Fruit fly (Drosophila melanogaster) whole organism, embryonic: Measurements from ENCODE around the gene ps.
A peak's percentile ranks its signal among the peaks of the same experiment; 100 is the strongest.

Experiments
- Ada2b ChIP-seq: fragments of 200-800 bp; sonication (Bioruptor generic); IDR thresholded peaks from 2 replicates; pipeline ENCODE4 v1.3.6; 2022; ENCODE audit warnings: missing biosample characterization, missing genetic modification characterization
- CG11723 ChIP-seq: fragments of 200-800 bp; sonication (Bioruptor generic); optimal IDR thresholded peaks from 2 replicates; lab custom pipeline; 2017; ENCODE audit warnings: missing biosample characterization, mild to moderate bottlenecking, missing genetic modification characterization
- CG12071 ChIP-seq: fragments of 200-800 bp; sonication (Bioruptor generic); optimal IDR thresholded peaks from 3 replicates; lab custom pipeline; 2018; ENCODE audit warnings: missing biosample characterization, mild to moderate bottlenecking, missing genetic modification characterization
- CG12155 ChIP-seq: fragments of 200-800 bp; sonication (Bioruptor generic); optimal IDR thresholded peaks from 3 replicates; lab custom pipeline; 2016; ENCODE audit warnings: missing biosample characterization, missing genetic modification characterization
- CG14860 ChIP-seq: fragments of 200-800 bp; sonication (Bioruptor generic); IDR thresholded peaks from 3 replicates; pipeline ENCODE4 v1.3.6; 2022; ENCODE audit warnings: missing biosample characterization, missing genetic modification characterization; ENCODE audit not compliant: partially characterized antibody
- CG15696 ChIP-seq: fragments of 200-800 bp; sonication (Bioruptor generic); optimal IDR thresholded peaks from 2 replicates; lab custom pipeline; 2019; ENCODE audit warnings: missing biosample characterization, mild to moderate bottlenecking, missing genetic modification characterization, moderate library complexity
- CG17186 ChIP-seq: fragments of 200-800 bp; sonication (Bioruptor generic); optimal IDR thresholded peaks from 3 replicates; lab custom pipeline; 2017; ENCODE audit warnings: missing biosample characterization, missing genetic modification reagents, missing genetic modification characterization
- CG17361 ChIP-seq: fragments of 200-800 bp; sonication (Bioruptor generic); IDR thresholded peaks from 3 replicates; pipeline ENCODE4 v1.3.6; 2022; ENCODE audit warnings: missing biosample characterization, missing genetic modification characterization
- CG18599 ChIP-seq: fragments of 200-800 bp; sonication (Bioruptor generic); optimal IDR thresholded peaks from 3 replicates; lab custom pipeline; 2017; ENCODE audit warnings: missing biosample characterization, missing genetic modification characterization, mild to moderate bottlenecking, moderate library complexity, missing genetic modification reagents
- CG2202 ChIP-seq: fragments of 200-800 bp; sonication (Bioruptor generic); optimal IDR thresholded peaks from 2 replicates; lab custom pipeline; 2018; ENCODE audit warnings: missing biosample characterization, mild to moderate bottlenecking, missing genetic modification characterization
- CG31388 ChIP-seq: fragments of 200-800 bp; sonication (Bioruptor generic); optimal IDR thresholded peaks from 2 replicates; lab custom pipeline; 2016; ENCODE audit warnings: missing biosample characterization, missing genetic modification characterization
- CG33557 ChIP-seq: fragments of 200-800 bp; sonication (Bioruptor generic); optimal IDR thresholded peaks from 2 replicates; lab custom pipeline; 2019; ENCODE audit warnings: missing biosample characterization, mild to moderate bottlenecking, missing genetic modification characterization, moderate library complexity
- CG4360 ChIP-seq: fragments of 200-800 bp; sonication (Bioruptor generic); IDR thresholded peaks from 2 replicates; pipeline ENCODE4 v1.3.6; 2022; ENCODE audit warnings: missing biosample characterization, missing genetic modification characterization
- CG4820 ChIP-seq: fragments of 200-800 bp; sonication (Bioruptor generic); optimal IDR thresholded peaks from 3 replicates; lab custom pipeline; 2016; ENCODE audit warnings: missing biosample characterization, missing genetic modification characterization
- CG6254 ChIP-seq: fragments of 200-800 bp; sonication (Bioruptor generic); optimal IDR thresholded peaks from 3 replicates; lab custom pipeline; 2017; ENCODE audit warnings: mild to moderate bottlenecking, missing biosample characterization, missing genetic modification reagents, missing genetic modification characterization
- CG6272 ChIP-seq: fragments of 200-800 bp; sonication (Bioruptor generic); IDR thresholded peaks from 2 replicates; pipeline ENCODE4 v1.3.6; 2022; ENCODE audit warnings: missing biosample characterization, missing genetic modification characterization
- CG7372 ChIP-seq: fragments of 200-800 bp; sonication (Bioruptor generic); IDR thresholded peaks from 2 replicates; pipeline ENCODE4 v1.3.6; 2022; ENCODE audit warnings: missing biosample characterization, missing genetic modification characterization
- CG8478 ChIP-seq: fragments of >200 bp; optimal IDR thresholded peaks from 2 replicates; lab custom pipeline; 2018
- CG9437 ChIP-seq: fragments of 200-800 bp; sonication (Bioruptor generic); optimal IDR thresholded peaks from 2 replicates; lab custom pipeline; 2018; ENCODE audit warnings: missing biosample characterization, mild to moderate bottlenecking, missing genetic modification characterization
- D ChIP-seq, 2 experiments: fragments of 200-800 bp in 1 of 2; fragments of >200 bp in 1 of 2; sonication (Bioruptor generic) in 1 of 2; optimal IDR thresholded peaks; 2 replicates in 1 of 2; 3 replicates in 1 of 2; lab custom pipeline; 2017; ENCODE audit warnings: mild to moderate bottlenecking in 1 of 2, missing biosample characterization in 1 of 2, missing genetic modification characterization in 1 of 2, missing genetic modification reagents in 1 of 2
- Doc3 ChIP-seq: fragments of 200-800 bp; sonication (Bioruptor generic); IDR thresholded peaks from 3 replicates; pipeline ENCODE4 v1.3.6; 2022; ENCODE audit warnings: missing biosample characterization, missing genetic modification characterization; ENCODE audit not compliant: partially characterized antibody
- H15 ChIP-seq: fragments of 200-800 bp; sonication (Bioruptor generic); IDR thresholded peaks from 3 replicates; pipeline ENCODE4 v1.3.6; 2022; ENCODE audit warnings: missing biosample characterization, missing genetic modification characterization
- H2.0 ChIP-seq: fragments of 200-800 bp; sonication (Bioruptor generic); IDR thresholded peaks from 2 replicates; pipeline ENCODE4 v1.3.6; 2022; ENCODE audit warnings: missing biosample characterization, missing genetic modification characterization
- HLH54F ChIP-seq: fragments of 200-800 bp; sonication (Bioruptor generic); optimal IDR thresholded peaks from 3 replicates; lab custom pipeline; 2016; ENCODE audit warnings: missing biosample characterization, missing genetic modification characterization
- HmgZ ChIP-seq: fragments of 200-800 bp; sonication (Bioruptor generic); optimal IDR thresholded peaks from 2 replicates; lab custom pipeline; 2018; ENCODE audit warnings: missing biosample characterization, mild to moderate bottlenecking, missing genetic modification characterization
- Jarid2 ChIP-seq: fragments of 200-800 bp; sonication (Bioruptor generic); optimal IDR thresholded peaks from 3 replicates; lab custom pipeline; 2017; ENCODE audit warnings: mild to moderate bottlenecking, missing biosample characterization, missing genetic modification reagents, missing genetic modification characterization
- Nf-YB ChIP-seq: fragments of 200-800 bp; sonication (Bioruptor generic); optimal IDR thresholded peaks from 3 replicates; lab custom pipeline; 2019; ENCODE audit warnings: missing biosample characterization, mild to moderate bottlenecking, missing genetic modification characterization, moderate library complexity
- Side ChIP-seq: fragments of 200-800 bp; sonication (Bioruptor generic); optimal IDR thresholded peaks from 2 replicates; lab custom pipeline; 2016; ENCODE audit warnings: missing biosample characterization, missing genetic modification characterization
- Sin3A ChIP-seq: fragments of >200 bp; optimal IDR thresholded peaks from 2 replicates; lab custom pipeline; 2018
- Trl ChIP-seq, 3 experiments: fragments of >200 bp in 2 of 3; fragments of 200-800 bp in 1 of 3; sonication (Bioruptor generic) in 1 of 3; optimal IDR thresholded peaks; 2 replicates in 1 of 3; 3 replicates in 2 of 3; lab custom pipeline; 2016 to 2017; ENCODE audit warnings: missing biosample characterization in 1 of 3, missing genetic modification characterization in 1 of 3
- ash1 ChIP-seq: fragments of 200-800 bp; sonication (Bioruptor generic); optimal IDR thresholded peaks from 2 replicates; lab custom pipeline; 2018; ENCODE audit warnings: missing biosample characterization, mild to moderate bottlenecking, missing genetic modification characterization
- ato ChIP-seq: fragments of 200-800 bp; sonication (Bioruptor generic); IDR thresholded peaks from 2 replicates; pipeline ENCODE4 v1.3.6; 2022; ENCODE audit warnings: missing biosample characterization, missing genetic modification characterization; ENCODE audit not compliant: partially characterized antibody
- cas ChIP-seq: fragments of 200-800 bp; sonication (Bioruptor generic); IDR thresholded peaks from 2 replicates; pipeline ENCODE4 v1.3.6; 2022; ENCODE audit warnings: missing biosample characterization, missing genetic modification characterization
- cg ChIP-seq: fragments of 200-800 bp; sonication (Bioruptor generic); optimal IDR thresholded peaks from 3 replicates; lab custom pipeline; 2019; ENCODE audit warnings: missing biosample characterization, mild to moderate bottlenecking, missing genetic modification characterization, moderate library complexity
- ci ChIP-seq: fragments of 200-800 bp; sonication (Bioruptor generic); IDR thresholded peaks from 3 replicates; pipeline ENCODE4 v1.3.6; 2022; ENCODE audit warnings: missing biosample characterization, missing genetic modification characterization
- dimm ChIP-seq: fragments of 200-800 bp; sonication (Bioruptor generic); IDR thresholded peaks from 2 replicates; pipeline ENCODE4 v1.3.6; 2022; ENCODE audit warnings: missing biosample characterization, missing genetic modification characterization
- dmrt99B ChIP-seq: fragments of 200-800 bp; sonication (Bioruptor generic); optimal IDR thresholded peaks from 2 replicates; lab custom pipeline; 2018; ENCODE audit warnings: missing biosample characterization, mild to moderate bottlenecking, missing genetic modification characterization, moderate library complexity
- dpn ChIP-seq, 2 experiments: fragments of 200-800 bp; sonication (Bioruptor generic); optimal IDR thresholded peaks; 3 replicates each; lab custom pipeline; 2016; ENCODE audit warnings: missing biosample characterization in 2 of 2, missing genetic modification characterization in 2 of 2
- dysf ChIP-seq: fragments of 200-800 bp; sonication (Bioruptor generic); IDR thresholded peaks from 3 replicates; pipeline ENCODE4 v1.3.6; 2022; ENCODE audit warnings: missing biosample characterization, missing genetic modification characterization
- h ChIP-seq: fragments of >200 bp; optimal IDR thresholded peaks from 2 replicates; lab custom pipeline; 2017
- ham ChIP-seq: fragments of 200-800 bp; sonication (Bioruptor generic); IDR thresholded peaks from 2 replicates; pipeline ENCODE4 v1.3.6; 2022; ENCODE audit warnings: missing biosample characterization, missing genetic modification characterization
- hth ChIP-seq: fragments of >200 bp; optimal IDR thresholded peaks from 2 replicates; lab custom pipeline; 2017; ENCODE audit warnings: inconsistent platforms
- ind ChIP-seq: fragments of 200-800 bp; sonication (Bioruptor generic); optimal IDR thresholded peaks from 3 replicates; lab custom pipeline; 2016; ENCODE audit warnings: missing biosample characterization, missing genetic modification characterization
- knrl ChIP-seq: fragments of 200-800 bp; sonication (Bioruptor generic); IDR thresholded peaks from 3 replicates; pipeline ENCODE4 v1.3.6; 2022; ENCODE audit warnings: missing biosample characterization, missing genetic modification characterization; ENCODE audit not compliant: partially characterized antibody
- lab ChIP-seq: fragments of 200-800 bp; sonication (Bioruptor generic); optimal IDR thresholded peaks from 3 replicates; lab custom pipeline; 2017; ENCODE audit warnings: missing biosample characterization, missing genetic modification characterization, mild to moderate bottlenecking, moderate library complexity, missing genetic modification reagents
- mld ChIP-seq: fragments of 200-800 bp; sonication (Bioruptor generic); IDR thresholded peaks from 3 replicates; pipeline ENCODE4 v1.3.6; 2022; ENCODE audit warnings: missing biosample characterization, missing genetic modification characterization; ENCODE audit not compliant: partially characterized antibody
- oc ChIP-seq: fragments of 200-800 bp; sonication (Bioruptor generic); optimal IDR thresholded peaks from 2 replicates; lab custom pipeline; 2018; ENCODE audit warnings: missing biosample characterization, mild to moderate bottlenecking, missing genetic modification characterization, moderate library complexity
- pita ChIP-seq: fragments of 200-800 bp; sonication (Bioruptor generic); optimal IDR thresholded peaks from 2 replicates; lab custom pipeline; 2017; ENCODE audit warnings: missing biosample characterization, mild to moderate bottlenecking, missing genetic modification characterization
- pros ChIP-seq: fragments of 200-800 bp; sonication (Bioruptor generic); optimal IDR thresholded peaks from 3 replicates; lab custom pipeline; 2019; ENCODE audit warnings: missing biosample characterization, mild to moderate bottlenecking, missing genetic modification characterization, moderate library complexity
- stwl ChIP-seq: fragments of 200-800 bp; sonication (Bioruptor generic); optimal IDR thresholded peaks from 3 replicates; lab custom pipeline; 2018; ENCODE audit warnings: missing biosample characterization, mild to moderate bottlenecking, missing genetic modification characterization, moderate library complexity

Gene ps

dm6 chr3R:9370413-9370812, 47.3 kb upstream of the ps start (continued):
- TF ChIP-seq H15 (GFP tag; lab: Robert Waterston, UW) (no peak), ci (GFP tag; lab: Robert Waterston, UW) (0 out of 3 replicates have a peak, but pooled peaks have one; percentile 46), CG2202 (tag; lab: Kevin White, UChicago) (no peak), h (lab: Kevin White, UChicago) (no peak), ato (no peak), cg (GFP tag; lab: Kevin White, UChicago) (no peak), CG17186 (GFP tag; lab: Kevin White, UChicago) (no peak), Nf-YB (GFP tag; lab: Kevin White, UChicago) (peak; percentile 24), H2.0 (GFP tag; lab: Robert Waterston, UW) (peak; percentile 13; the same call in 1 of the 2 replicates), CG12155 (GFP tag; lab: Kevin White, UChicago) (peak; percentile 41), dpn (GFP tag; optimal IDR thresholded peaks at IDR 0.05; lab: Kevin White, UChicago) (peak; percentile 53 to 64), Side (GFP tag; lab: Kevin White, UChicago) (no peak), ash1 (GFP tag; lab: Kevin White, UChicago) (no peak), HmgZ (tag; lab: Kevin White, UChicago) (peak; percentile 34), CG14860 (no peak), hth (lab: Kevin White, UChicago) (no peak), D (optimal IDR thresholded peaks at IDR 0.05; lab: Kevin White, UChicago) (no peak), D (GFP tag; optimal IDR thresholded peaks at IDR 0.05; lab: Kevin White, UChicago) (no peak), mld (GFP tag; lab: Robert Waterston, UW) (no peak), CG15696 (tag; lab: Kevin White, UChicago) (no peak), oc (tag; lab: Kevin White, UChicago) (no peak), stwl (no peak), CG4360 (GFP tag; lab: Robert Waterston, UW) (no peak), CG4820 (GFP tag; lab: Kevin White, UChicago) (no peak), cas (GFP tag; lab: Robert Waterston, UW) (no peak), CG18599 (GFP tag; lab: Kevin White, UChicago) (peak; percentile 59), Ada2b (GFP tag; lab: Robert Waterston, UW) (peak; percentile 69), CG31388 (GFP tag; lab: Kevin White, UChicago) (no peak), CG11723 (peak; percentile 5), ind (GFP tag; lab: Kevin White, UChicago) (peak; percentile 49), dimm (GFP tag; lab: Robert Waterston, UW) (no peak), Jarid2 (no peak), CG6272 (GFP tag; lab: Robert Waterston, UW) (0 out of 2 replicates have a peak, but pooled peaks have one; percentile 19), pita (no peak), CG7372 (GFP tag; lab: Robert Waterston, UW) (0 out of 2 replicates have a peak, but pooled peaks have one; percentile 38), Sin3A (no peak), Trl (optimal IDR thresholded peaks at IDR 0.05; lab: Kevin White, UChicago) (peak in 1 of 2 experiments; percentile 14), Trl (GFP tag; optimal IDR thresholded peaks at IDR 0.05; lab: Kevin White, UChicago) (no peak), CG17361 (GFP tag; lab: Robert Waterston, UW) (peak; percentile 42; the same call in 1 of the 3 replicates), ham (GFP tag; lab: Robert Waterston, UW) (no peak), dysf (GFP tag; lab: Robert Waterston, UW) (peak; percentile 85; the same call in 2 of the 3 replicates), dmrt99B (tag; lab: Kevin White, UChicago) (peak; percentile 68), pros (GFP tag; lab: Kevin White, UChicago) (no peak), CG9437 (peak; percentile 11), Doc3 (GFP tag; lab: Robert Waterston, UW) (no peak), CG33557 (no peak), lab (GFP tag; lab: Kevin White, UChicago) (peak; percentile 73), CG6254 (GFP tag; lab: Kevin White, UChicago) (no peak), knrl (no peak), CG12071 (GFP tag; lab: Kevin White, UChicago) (peak; percentile 19), CG8478 (no peak), HLH54F (GFP tag; lab: Kevin White, UChicago) (peak; percentile 31)
